Worm (Caenorhabditis elegans) whole organism, mixed stage, embryonic: ENCODE measurements around the gene erd-2.2.

ENCODE experiments used
- ceh-39 ChIP-seq: fragments of 150-350 bp; optimal IDR thresholded peaks from 2 replicates; lab custom pipeline; 2014; ENCODE audit warnings: missing biosample characterization, missing genetic modification characterization
- elt-3 ChIP-seq: fragments of 150-350 bp; optimal IDR thresholded peaks from 2 replicates; lab custom pipeline; 2014; ENCODE audit warnings: missing biosample characterization, missing genetic modification characterization
- ham-2 ChIP-seq: fragments of 200-800 bp; sonication (Bioruptor generic); optimal IDR thresholded peaks from 2 replicates; lab custom pipeline; 2018; ENCODE audit warnings: mild to moderate bottlenecking, missing genetic modification characterization, missing compliant biosample characterization
- nhr-237 ChIP-seq: fragments of 150-350 bp; optimal IDR thresholded peaks from 2 replicates; lab custom pipeline; 2014; ENCODE audit warnings: missing biosample characterization, missing genetic modification characterization
- snpc-4 ChIP-seq: fragments of 150-350 bp; optimal IDR thresholded peaks from 2 replicates; lab custom pipeline; 2014; ENCODE audit warnings: missing biosample characterization, missing genetic modification characterization
- unc-39 ChIP-seq: fragments of 150-350 bp; optimal IDR thresholded peaks from 2 replicates; lab custom pipeline; 2014; ENCODE audit warnings: missing biosample characterization, missing genetic modification characterization

- no peak for TF ChIP-seq snpc-4 (tag; lab: Kevin White, UChicago)
- no peak for TF ChIP-seq ham-2 (GFP tag; lab: Kevin White, UChicago)
- TF ChIP-seq unc-39, result no peak
- no peak for TF ChIP-seq nhr-237 (tag; lab: Kevin White, UChicago)
- TF ChIP-seq elt-3 (tag; lab: Kevin White, UChicago), result no peak
- TF ChIP-seq ceh-39 (tag; lab: Kevin White, UChicago), result no peak
Measured at ce11 chrIII:5895913-5896312, 10.9 kb upstream of the erd-2.2 start, which contains the start of gene pxl-1.
